Fruit fly (Drosophila melanogaster): ENCODE results near the gene PrBP.
A peak's percentile ranks its signal among the peaks of the same experiment; 100 is the strongest.

Gene PrBP

dm6 chr2L:8717618-8718336 is 32.0 kb upstream of the PrBP start (continued):
- TF ChIP-seq sr (GFP tag; IDR thresholded peaks at IDR 0.05) (peak; percentile 80), bigmax (GFP tag; optimal IDR thresholded peaks at IDR 0.05) (no peak), chif (GFP tag; optimal IDR thresholded peaks at IDR 0.05) (peak; percentile 46 to 73), cwo (GFP tag; optimal IDR thresholded peaks at IDR 0.05) (peak; percentile 90), nom (GFP tag; optimal IDR thresholded peaks at IDR 0.05) (peak; percentile 59), sima (GFP tag; optimal IDR thresholded peaks at IDR 0.05) (peak; percentile 49), CG3163 (GFP tag; optimal IDR thresholded peaks at IDR 0.05) (peak; percentile 83), MTF-1 (GFP tag; optimal IDR thresholded peaks at IDR 0.05; ENCODE audit: borderline replicate concordance) (no peak), CG1647 (GFP tag; optimal IDR thresholded peaks at IDR 0.05) (no peak), Bgb (GFP tag; IDR thresholded peaks at IDR 0.05; ENCODE audit: partially characterized antibody) (peak; percentile 25; the same call in 1 of the 2 replicates), Optix (GFP tag; IDR thresholded peaks at IDR 0.05) (0 out of 3 replicates have a peak, but pooled peaks have one; percentile 25), CG30403 (GFP tag; optimal IDR thresholded peaks at IDR 0.05) (peak; percentile 96), nau (GFP tag; optimal IDR thresholded peaks at IDR 0.05) (peak; percentile 89), dm (GFP tag; optimal IDR thresholded peaks at IDR 0.05) (peak; percentile 63), dpn (GFP tag; optimal IDR thresholded peaks at IDR 0.05) (peak; percentile 58 to 88), kni (GFP tag; optimal IDR thresholded peaks at IDR 0.05) (peak; percentile 71), zf30C (GFP tag; optimal IDR thresholded peaks at IDR 0.05) (peak; percentile 89), Ada2b (GFP tag; IDR thresholded peaks at IDR 0.05) (peak; percentile 76), D19A (tag; optimal IDR thresholded peaks at IDR 0.05) (peak; percentile 87), fd96Cb (tag; optimal IDR thresholded peaks at IDR 0.05) (peak; percentile 85), CG3065 (GFP tag; optimal IDR thresholded peaks at IDR 0.05) (peak; percentile 72), oc (tag; optimal IDR thresholded peaks at IDR 0.05) (peak; percentile 86), chm (GFP tag; IDR thresholded peaks at IDR 0.05) (peak; percentile 54), pan (optimal IDR thresholded peaks at IDR 0.05) (no peak), pan (GFP tag; optimal IDR thresholded peaks at IDR 0.05 in 1 of 2, IDR thresholded peaks at IDR 0.05 in 1 of 2) (peak in 1 of 2 experiments; percentile 59), CG4820 (GFP tag; optimal IDR thresholded peaks at IDR 0.05) (peak; percentile 83), CG31388 (GFP tag; optimal IDR thresholded peaks at IDR 0.05) (peak; percentile 45), Sry-δ (GFP tag; optimal IDR thresholded peaks at IDR 0.05) (no peak), HLHmδ (GFP tag; optimal IDR thresholded peaks at IDR 0.05) (peak; percentile 75), CG10654 (GFP tag; optimal IDR thresholded peaks at IDR 0.05) (peak; percentile 77), slbo (GFP tag; IDR thresholded peaks at IDR 0.05) (peak; percentile 88), CG13287 (GFP tag; IDR thresholded peaks at IDR 0.05; ENCODE audit: partially characterized antibody) (peak; percentile 61), Dfd (GFP tag; optimal IDR thresholded peaks at IDR 0.05) (peak in 1 of 2 experiments; percentile 83), CG5953 (GFP tag; IDR thresholded peaks at IDR 0.05) (no peak; the same call in 1 of the 2 replicates), CG42726 (GFP tag; IDR thresholded peaks at IDR 0.05; ENCODE audit: partially characterized antibody) (no peak), Jarid2 (GFP tag; optimal IDR thresholded peaks at IDR 0.05) (peak; percentile 63), Abd-B (GFP tag; optimal IDR thresholded peaks at IDR 0.05) (peak; percentile 86), Dad (GFP tag; optimal IDR thresholded peaks at IDR 0.05) (peak; percentile 64), D19B (GFP tag; optimal IDR thresholded peaks at IDR 0.05) (peak; percentile 85), CoRest (tag; optimal IDR thresholded peaks at IDR 0.05) (peak; percentile 97), CG12236 (GFP tag; optimal IDR thresholded peaks at IDR 0.05) (peak; percentile 33), eve (GFP tag; optimal IDR thresholded peaks at IDR 0.05) (peak in 1 of 2 experiments; percentile 90), sug (tag; optimal IDR thresholded peaks at IDR 0.05) (peak; percentile 89), CG6272 (GFP tag; IDR thresholded peaks at IDR 0.05) (no peak), B-H2 (GFP tag; optimal IDR thresholded peaks at IDR 0.05) (peak; percentile 26), tx (GFP tag; optimal IDR thresholded peaks at IDR 0.05) (peak; percentile 37), peb (GFP tag; IDR thresholded peaks at IDR 0.05) (peak; percentile 32; the same call in 1 of the 2 replicates), odd (GFP tag; optimal IDR thresholded peaks at IDR 0.05) (peak; percentile 94), Atf3 (GFP tag; optimal IDR thresholded peaks at IDR 0.05) (peak; percentile 25)

Measured in whole organism, embryonic.